Fruit fly (Drosophila melanogaster): ENCODE data around the gene CG33285.

Gene CG33285

dm6 chr3L:21100429-21100828 is 11.6 kb upstream of the CG33285 start (continued):
- TF ChIP-seq CG12236 (GFP tag; optimal IDR thresholded peaks at IDR 0.05) (no peak), NC2α (GFP tag; optimal IDR thresholded peaks at IDR 0.05) (no peak), CG8089 (GFP tag; optimal IDR thresholded peaks at IDR 0.05) (no peak), CG13624 (GFP tag; optimal IDR thresholded peaks at IDR 0.05) (no peak), ara (GFP tag; IDR thresholded peaks at IDR 0.05) (no peak), caup (GFP tag; optimal IDR thresholded peaks at IDR 0.05; ENCODE audit: severe bottlenecking) (no peak), CG6683 (GFP tag; optimal IDR thresholded peaks at IDR 0.05) (no peak), CG32532 (GFP tag; IDR thresholded peaks at IDR 0.05) (no peak), HmgZ (tag; optimal IDR thresholded peaks at IDR 0.05) (no peak), maf-S (GFP tag; optimal IDR thresholded peaks at IDR 0.05) (no peak), Dref (GFP tag; IDR thresholded peaks at IDR 0.05) (no peak), seq (GFP tag; IDR thresholded peaks at IDR 0.05) (no peak), CG6765 (GFP tag; optimal IDR thresholded peaks at IDR 0.05) (no peak), Tbp (GFP tag; optimal IDR thresholded peaks at IDR 0.05) (no peak), zfh1 (GFP tag; IDR thresholded peaks at IDR 0.05) (no peak), CG31388 (GFP tag; optimal IDR thresholded peaks at IDR 0.05) (no peak), Atf3 (GFP tag; optimal IDR thresholded peaks at IDR 0.05) (no peak), CG12659 (GFP tag; optimal IDR thresholded peaks at IDR 0.05) (peak; percentile 9), YL-1 (GFP tag; optimal IDR thresholded peaks at IDR 0.05) (no peak), dmrt99B (tag; optimal IDR thresholded peaks at IDR 0.05) (no peak), CG15073 (GFP tag; optimal IDR thresholded peaks at IDR 0.05) (no peak), onecut (GFP tag; IDR thresholded peaks at IDR 0.05) (no peak), zf30C (GFP tag; optimal IDR thresholded peaks at IDR 0.05) (no peak), disco-r (GFP tag; optimal IDR thresholded peaks at IDR 0.05) (no peak), NFAT (GFP tag; IDR thresholded peaks at IDR 0.05) (no peak), CkIIα-i1 (GFP tag; IDR thresholded peaks at IDR 0.05) (no peak), fd102C (GFP tag; optimal IDR thresholded peaks at IDR 0.05) (no peak), CG10431 (GFP tag; optimal IDR thresholded peaks at IDR 0.05) (no peak), CG14965 (GFP tag; optimal IDR thresholded peaks at IDR 0.05; ENCODE audit: borderline replicate concordance) (no peak), insv (GFP tag; optimal IDR thresholded peaks at IDR 0.05) (no peak), cwo (GFP tag; optimal IDR thresholded peaks at IDR 0.05) (no peak), CG7556 (GFP tag; optimal IDR thresholded peaks at IDR 0.05) (no peak), Pdp1 (GFP tag; optimal IDR thresholded peaks at IDR 0.05) (peak in 1 of 2 experiments; percentile 77), CG16813 (GFP tag; IDR thresholded peaks at IDR 0.05; ENCODE audit: partially characterized antibody) (no peak), CG18619 (GFP tag; optimal IDR thresholded peaks at IDR 0.05) (no peak), CG30020 (tag; optimal IDR thresholded peaks at IDR 0.05) (no peak), CG18262 (tag; optimal IDR thresholded peaks at IDR 0.05) (no peak), ttk (GFP tag; IDR thresholded peaks at IDR 0.05) (no peak), Dek (tag; optimal IDR thresholded peaks at IDR 0.05) (no peak), lmd (GFP tag; IDR thresholded peaks at IDR 0.05) (no peak; the same call in 1 of the 2 replicates), BtbVII (GFP tag; optimal IDR thresholded peaks at IDR 0.05) (no peak), CG13894 (tag; optimal IDR thresholded peaks at IDR 0.05) (no peak), HLH4C (GFP tag; IDR thresholded peaks at IDR 0.05; ENCODE audit: partially characterized antibody) (no peak), unc-4 (GFP tag; IDR thresholded peaks at IDR 0.05; ENCODE audit: partially characterized antibody) (no peak), CG12391 (tag; optimal IDR thresholded peaks at IDR 0.05) (no peak), tio (GFP tag; optimal IDR thresholded peaks at IDR 0.05) (peak; percentile 20), CG32767 (GFP tag; IDR thresholded peaks at IDR 0.05) (no peak), CG2116 (GFP tag; optimal IDR thresholded peaks at IDR 0.05) (no peak), trh (GFP tag; optimal IDR thresholded peaks at IDR 0.05) (no peak), ftz-f1 (GFP tag; optimal IDR thresholded peaks at IDR 0.05) (no peak), CG9876 (GFP tag; optimal IDR thresholded peaks at IDR 0.05) (no peak), Six4 (GFP tag; optimal IDR thresholded peaks at IDR 0.05) (no peak)

Data from whole organism, embryonic.